Worm (Caenorhabditis elegans): ENCODE data around the gene abu-10.

- no peak for TF ChIP-seq nhr-76 (tag; optimal IDR thresholded peaks at IDR 0.05)
- TF ChIP-seq snpc-4 (tag; optimal IDR thresholded peaks at IDR 0.05): no peak
- TF ChIP-seq sox-4 (tag; optimal IDR thresholded peaks at IDR 0.05): no peak
- TF ChIP-seq nhr-47 (tag; optimal IDR thresholded peaks at IDR 0.05): no peak
- no peak for TF ChIP-seq ceh-90 (tag; optimal IDR thresholded peaks at IDR 0.05)
- no peak for TF ChIP-seq fkh-10 (GFP tag; optimal IDR thresholded peaks at IDR 0.05)
- TF ChIP-seq pag-3 (tag; optimal IDR thresholded peaks at IDR 0.05; ENCODE audit: borderline replicate concordance, insufficient read depth): no peak
These were observed 12.7 kb upstream of the abu-10 start for ce11 chrX:3785111-3785808.
